Worm (Caenorhabditis elegans): ENCODE data around the gene Y70C5B.2.

DNA sequence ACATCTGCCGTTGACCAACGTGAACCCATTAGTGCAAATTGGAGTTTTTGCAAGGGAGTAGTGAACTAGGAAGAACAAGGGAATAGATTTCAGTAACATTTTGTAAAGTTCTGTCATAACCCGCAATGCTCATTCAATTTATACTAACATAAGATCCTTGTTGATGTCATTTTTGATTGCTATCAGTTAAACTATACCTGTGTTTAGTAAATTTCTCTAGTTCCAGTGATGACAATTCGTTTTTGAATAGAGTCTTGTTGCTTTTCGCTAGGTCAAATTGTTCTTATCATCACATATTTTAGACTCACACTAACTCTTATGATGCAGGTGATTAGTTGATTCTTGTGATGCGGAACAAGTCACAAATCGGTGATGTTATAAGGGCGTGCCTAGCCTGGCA, 45.8 kb upstream of the Y70C5B.2 start, which contains the start of gene clec-9:
- TF ChIP-seq egl-27 (tag; optimal IDR thresholded peaks at IDR 0.05): no peak
- TF ChIP-seq aly-2 (tag; optimal IDR thresholded peaks at IDR 0.05): no peak
- TF ChIP-seq nhr-23 (tag; optimal IDR thresholded peaks at IDR 0.05): no peak
- TF ChIP-seq blmp-1 (tag; optimal IDR thresholded peaks at IDR 0.05; ENCODE audit: insufficient read depth): no peak
- no peak for TF ChIP-seq unc-39 (tag; optimal IDR thresholded peaks at IDR 0.05)
- no peak for TF ChIP-seq unc-62 (GFP tag; optimal IDR thresholded peaks at IDR 0.05)
- TF ChIP-seq ceh-16 (tag; optimal IDR thresholded peaks at IDR 0.05): no peak

Data from whole organism, L2 larva.